Worm (Caenorhabditis elegans): ENCODE measurements around the gene ZK792.12.

Gene ZK792.12

DNA sequence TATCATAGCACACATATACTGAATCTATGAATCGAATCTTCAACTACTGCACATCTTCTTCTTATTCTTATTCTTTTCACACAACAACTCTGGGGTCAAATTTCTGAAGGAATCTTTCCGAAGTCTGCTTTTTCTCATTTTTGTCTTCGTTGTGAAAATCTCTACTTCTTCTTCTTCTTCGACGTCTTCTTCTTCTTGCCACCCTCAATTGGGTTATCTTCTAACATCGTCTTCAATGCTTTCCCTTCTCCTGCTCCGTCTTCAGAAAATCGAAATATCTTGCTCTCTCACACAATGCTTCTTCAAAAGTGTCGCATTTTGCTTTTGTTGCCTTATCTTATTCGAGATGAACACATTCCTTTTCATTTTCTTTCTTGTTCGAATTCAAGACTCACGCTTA lies 29.7 kb downstream of the ZK792.12 start:
- TF ChIP-seq dve-1 (tag; optimal IDR thresholded peaks at IDR 0.05), result no peak
- TF ChIP-seq unc-42 (tag; optimal IDR thresholded peaks at IDR 0.05), result peak; percentile 86

DNA sequence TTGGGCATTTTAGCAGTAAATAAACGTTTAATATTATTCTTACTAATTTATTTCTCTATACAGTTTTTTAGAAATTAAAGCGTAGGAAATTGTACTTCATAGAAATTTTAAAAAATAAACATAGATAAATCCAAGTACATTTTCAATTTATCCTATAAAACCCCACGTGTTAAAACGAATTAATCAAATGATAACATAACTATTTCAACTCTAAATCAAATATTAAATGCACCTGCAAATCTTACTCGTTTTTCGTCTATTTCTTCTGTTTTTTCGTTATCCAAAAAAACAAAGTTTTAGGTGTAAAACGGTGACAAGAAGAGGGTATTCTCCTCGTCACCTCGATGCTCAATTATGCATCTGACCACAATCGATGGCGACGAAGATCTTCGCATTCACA lies 41.4 kb downstream of the ZK792.12 start, which contains the start of gene K01A6.6:
K01A6.6 (plus strand) TSS at position 301 of the 400 bp plus-strand sequence.
- TF ChIP-seq fkh-6 (tag; optimal IDR thresholded peaks at IDR 0.05), result no peak
- no peak for TF ChIP-seq C08G9.2 (tag; optimal IDR thresholded peaks at IDR 0.05)
- no peak for TF ChIP-seq hlh-8 (tag; optimal IDR thresholded peaks at IDR 0.05)
- TF ChIP-seq ceh-45 (GFP tag; IDR thresholded peaks at IDR 0.05), result no peak
- TF ChIP-seq pros-1 (tag; optimal IDR thresholded peaks at IDR 0.05), result no peak
- no peak for TF ChIP-seq gmeb-2 (tag; optimal IDR thresholded peaks at IDR 0.05)
- TF ChIP-seq elt-2 (tag; optimal IDR thresholded peaks at IDR 0.05), result no peak
- TF ChIP-seq pag-3 (tag; optimal IDR thresholded peaks at IDR 0.05; ENCODE audit: borderline replicate concordance), result no peak
- TF ChIP-seq ama-1 (optimal IDR thresholded peaks at IDR 0.05), result no peak
- no peak for TF ChIP-seq elt-4 (tag; optimal IDR thresholded peaks at IDR 0.05)
- TF ChIP-seq ceh-34 (tag; optimal IDR thresholded peaks at IDR 0.05), result no peak
- TF ChIP-seq F13H6.1 (tag; optimal IDR thresholded peaks at IDR 0.05), result no peak
- no peak for TF ChIP-seq ceh-31 (tag; optimal IDR thresholded peaks at IDR 0.05)
- TF ChIP-seq unc-86 (tag; optimal IDR thresholded peaks at IDR 0.05), result no peak

DNA sequence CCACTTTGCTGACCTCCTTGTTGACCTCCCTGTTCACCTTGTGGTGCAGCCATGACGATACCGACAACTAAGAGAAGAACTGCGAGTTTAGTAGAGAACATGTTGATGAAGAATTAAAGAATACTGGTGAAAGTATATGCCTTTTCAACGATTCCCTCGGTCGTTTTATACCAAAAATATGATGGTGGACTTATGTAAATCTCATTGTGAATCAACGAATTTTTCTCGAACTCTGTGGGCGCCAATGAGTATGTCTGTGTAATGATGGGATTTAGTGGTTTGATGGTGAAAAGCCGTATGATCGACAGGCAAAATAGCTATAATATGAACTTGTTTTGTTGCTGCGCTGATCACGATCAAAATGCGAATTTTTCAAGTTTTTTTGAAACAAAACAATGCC lies 43.7 kb downstream of the ZK792.12 start, which contains the start of gene K01A6.8:
K01A6.8 (minus strand) TSS at position 101 of the 400 bp plus-strand sequence.
- no peak for TF ChIP-seq ceh-6 (GFP tag; optimal IDR thresholded peaks at IDR 0.05)
- no peak for TF ChIP-seq ceh-48 (tag; optimal IDR thresholded peaks at IDR 0.05)
- TF ChIP-seq fkh-10 (GFP tag; optimal IDR thresholded peaks at IDR 0.05), result no peak
- TF ChIP-seq ama-1 (optimal IDR thresholded peaks at IDR 0.05), result no peak
- no peak for TF ChIP-seq che-1 (tag; optimal IDR thresholded peaks at IDR 0.05)
- TF ChIP-seq ceh-30 (tag; optimal IDR thresholded peaks at IDR 0.05), result no peak
- no peak for TF ChIP-seq sdc-2 (tag; optimal IDR thresholded peaks at IDR 0.05)
- TF ChIP-seq mec-3 (tag; optimal IDR thresholded peaks at IDR 0.05; ENCODE audit: borderline replicate concordance), result no peak
- no peak for TF ChIP-seq odd-2 (tag; optimal IDR thresholded peaks at IDR 0.05)
- TF ChIP-seq unc-86 (tag; optimal IDR thresholded peaks at IDR 0.05), result no peak
- TF ChIP-seq ceh-24 (tag; optimal IDR thresholded peaks at IDR 0.05), result no peak
- TF ChIP-seq tbx-2 (tag; optimal IDR thresholded peaks at IDR 0.05), result no peak
- TF ChIP-seq Y22D7AL.16 (tag; optimal IDR thresholded peaks at IDR 0.05), result no peak
- TF ChIP-seq ceh-18 (tag; optimal IDR thresholded peaks at IDR 0.05), result no peak
- no peak for TF ChIP-seq lim-6 (tag; optimal IDR thresholded peaks at IDR 0.05)

DNA sequence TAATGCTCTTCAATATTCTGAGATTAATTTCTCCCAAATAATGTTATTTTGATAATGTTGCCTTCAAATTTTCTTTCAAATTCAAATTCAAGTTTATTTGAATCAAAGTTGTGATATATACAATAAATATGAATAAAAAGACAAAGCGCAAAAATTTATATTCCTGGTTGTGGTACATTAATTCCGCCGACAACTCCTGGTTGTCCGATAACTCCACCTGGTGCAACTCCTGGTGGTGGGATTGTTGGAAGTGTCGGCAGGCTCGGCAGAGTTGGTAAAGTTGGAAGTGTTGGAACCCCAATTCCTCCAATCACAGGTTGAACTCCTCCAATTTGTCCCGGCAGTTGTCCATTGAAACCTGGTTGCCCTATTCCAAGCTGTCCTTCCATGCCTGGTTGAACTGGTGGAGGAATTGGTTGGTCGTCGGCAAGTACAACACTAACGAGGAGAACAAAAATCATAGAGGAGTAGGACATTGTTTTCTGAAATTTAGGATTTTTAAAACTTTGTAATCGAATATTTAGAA lies 44.6 kb downstream of the ZK792.12 start, which contains the start of gene K01A6.7:
K01A6.7 (minus strand) TSS at position 476 of the 526 bp plus-strand sequence.
- TF ChIP-seq ztf-16 (tag; optimal IDR thresholded peaks at IDR 0.05), result no peak
- no peak for TF ChIP-seq dve-1 (tag; optimal IDR thresholded peaks at IDR 0.05)

DNA sequence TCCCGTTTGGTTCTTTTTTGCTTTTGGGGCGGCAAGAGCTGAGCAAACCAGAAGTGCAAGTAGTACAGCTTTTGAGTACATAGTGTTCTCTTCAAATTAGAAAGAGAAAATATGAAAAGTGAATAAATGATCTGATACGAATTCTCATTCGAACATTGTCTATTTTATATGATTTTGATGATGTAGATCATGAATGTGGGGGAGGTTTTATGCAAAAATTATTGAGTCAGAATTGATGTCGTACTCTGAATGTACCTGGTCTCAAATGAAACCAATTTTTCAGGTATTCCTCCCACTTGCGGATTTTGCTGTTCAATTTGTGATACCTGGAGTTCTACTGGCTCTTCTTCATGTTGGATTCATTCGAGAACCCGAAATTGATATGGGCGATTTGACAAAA lies 46.6 kb downstream of the ZK792.12 start, which contains the start of gene K01A6.4:
K01A6.4 (minus strand) TSS at position 101 of the 400 bp plus-strand sequence.
- TF ChIP-seq che-1 (tag; optimal IDR thresholded peaks at IDR 0.05) (no peak), zip-5 (tag; optimal IDR thresholded peaks at IDR 0.05) (no peak), ceh-22 (tag; optimal IDR thresholded peaks at IDR 0.05) (no peak), hlh-8 (tag; optimal IDR thresholded peaks at IDR 0.05) (no peak), hlh-13 (GFP tag; optimal IDR thresholded peaks at IDR 0.05) (no peak), ceh-24 (tag; optimal IDR thresholded peaks at IDR 0.05) (no peak), pros-1 (tag; optimal IDR thresholded peaks at IDR 0.05) (no peak), pat-9 (tag; optimal IDR thresholded peaks at IDR 0.05) (no peak), hlh-30 (tag; optimal IDR thresholded peaks at IDR 0.05; ENCODE audit: insufficient read depth) (no peak), elt-2 (tag; optimal IDR thresholded peaks at IDR 0.05) (no peak), hlh-15 (tag; optimal IDR thresholded peaks at IDR 0.05) (no peak), rnt-1 (tag; optimal IDR thresholded peaks at IDR 0.05) (no peak)

Data from whole organism, late embryonic.